Worm (Caenorhabditis elegans): Measurements from ENCODE around the gene nspc-9.

ce11 chrX:12367498-12367897 is 24.3 kb upstream of the nspc-9 start:
- TF ChIP-seq cog-1 (tag; optimal IDR thresholded peaks at IDR 0.05) (no peak), tab-1 (GFP tag; IDR thresholded peaks at IDR 0.05) (peak; percentile 81), flt-1 (GFP tag; IDR thresholded peaks at IDR 0.05) (peak; percentile 92), klf-2 (GFP tag; conservative IDR thresholded peaks at IDR 0.05) (0 out of 2 replicates have a peak, but pooled peaks have one; percentile 34), ztf-29 (GFP tag; IDR thresholded peaks at IDR 0.05) (peak; percentile 47; the same call in 1 of the 2 replicates)

All from whole organism, midembryonic.